Fruit fly (Drosophila melanogaster): ENCODE results near the gene CCT6.

CCT6 gene

dm6 chrX:15709624-15709983 is 36.8 kb upstream of the CCT6 start (continued):
- TF ChIP-seq CrebB (tag; optimal IDR thresholded peaks at IDR 0.05) (no peak), CG14965 (GFP tag; optimal IDR thresholded peaks at IDR 0.05; ENCODE audit: borderline replicate concordance) (no peak), Hmx (GFP tag; optimal IDR thresholded peaks at IDR 0.05) (no peak), disco-r (GFP tag; optimal IDR thresholded peaks at IDR 0.05) (no peak), CG32532 (GFP tag; IDR thresholded peaks at IDR 0.05) (peak; percentile 34; the same call in 1 of the 2 replicates), zen (tag; optimal IDR thresholded peaks at IDR 0.05) (no peak), ham (GFP tag; IDR thresholded peaks at IDR 0.05) (no peak), so (GFP tag; IDR thresholded peaks at IDR 0.05) (no peak), gcm2 (GFP tag; optimal IDR thresholded peaks at IDR 0.05) (no peak), mirr (GFP tag; optimal IDR thresholded peaks at IDR 0.05) (no peak), phol (tag; optimal IDR thresholded peaks at IDR 0.05) (peak; percentile 8), CG12769 (tag; optimal IDR thresholded peaks at IDR 0.05) (peak; percentile 38), usp (GFP tag; optimal IDR thresholded peaks at IDR 0.05) (no peak), ERR (GFP tag; optimal IDR thresholded peaks at IDR 0.05) (no peak), vvl (GFP tag; IDR thresholded peaks at IDR 0.05) (no peak), hb (GFP tag; IDR thresholded peaks at IDR 0.05; ENCODE audit: partially characterized antibody) (no peak), Med (GFP tag) (peak; percentile 80), Fer1 (GFP tag; optimal IDR thresholded peaks at IDR 0.05) (peak; percentile 13), CG34422 (GFP tag; IDR thresholded peaks at IDR 0.05) (peak; percentile 42; the same call in 1 of the 3 replicates), otp (GFP tag; IDR thresholded peaks at IDR 0.05) (0 out of 3 replicates have a peak, but pooled peaks have one; percentile 12), CG30020 (tag; optimal IDR thresholded peaks at IDR 0.05) (no peak), CTCF (GFP tag; optimal IDR thresholded peaks at IDR 0.05) (no peak), D19B (GFP tag; optimal IDR thresholded peaks at IDR 0.05) (no peak), CG8359 (GFP tag; optimal IDR thresholded peaks at IDR 0.05; ENCODE audit: borderline replicate concordance) (no peak), CG2199 (GFP tag; IDR thresholded peaks at IDR 0.05) (0 out of 3 replicates have a peak, but pooled peaks have one; percentile 12), kay (GFP tag; optimal IDR thresholded peaks at IDR 0.05) (no peak), CG17361 (GFP tag; IDR thresholded peaks at IDR 0.05) (no peak), Adf1 (GFP tag; IDR thresholded peaks at IDR 0.05) (no peak), Dek (tag; optimal IDR thresholded peaks at IDR 0.05) (peak; percentile 15), CG16779 (GFP tag; IDR thresholded peaks at IDR 0.05) (no peak), CG6689 (GFP tag; IDR thresholded peaks at IDR 0.05) (0 out of 2 replicates have a peak, but pooled peaks have one; percentile 15), CG12219 (GFP tag; optimal IDR thresholded peaks at IDR 0.05) (peak; percentile 2), exex (tag; optimal IDR thresholded peaks at IDR 0.05) (no peak), Sox100B (GFP tag; optimal IDR thresholded peaks at IDR 0.05) (no peak), danr (GFP tag; IDR thresholded peaks at IDR 0.05) (no peak), Pdp1 (GFP tag; optimal IDR thresholded peaks at IDR 0.05) (no peak), CG12071 (GFP tag; optimal IDR thresholded peaks at IDR 0.05) (peak; percentile 15), tap (tag; optimal IDR thresholded peaks at IDR 0.05) (no peak), CG1529 (GFP tag; optimal IDR thresholded peaks at IDR 0.05) (no peak), E2f1 (GFP tag; IDR thresholded peaks at IDR 0.05) (peak; percentile 33; the same call in 1 of the 2 replicates), Gsc (GFP tag; IDR thresholded peaks at IDR 0.05) (no peak), CG4404 (GFP tag; IDR thresholded peaks at IDR 0.05) (no peak), CG1603 (tag; optimal IDR thresholded peaks at IDR 0.05) (peak; percentile 22), CG15601 (tag; optimal IDR thresholded peaks at IDR 0.05) (peak; percentile 56), unpg (GFP tag; optimal IDR thresholded peaks at IDR 0.05) (no peak), caup (GFP tag; optimal IDR thresholded peaks at IDR 0.05; ENCODE audit: severe bottlenecking) (no peak), Dref (GFP tag; IDR thresholded peaks at IDR 0.05) (no peak), Rfx (GFP tag; IDR thresholded peaks at IDR 0.05) (peak; percentile 64), kah (GFP tag; optimal IDR thresholded peaks at IDR 0.05) (peak; percentile 72), CG11247 (GFP tag; IDR thresholded peaks at IDR 0.05) (0 out of 2 replicates have a peak, but pooled peaks have one; percentile 5), ken (GFP tag; IDR thresholded peaks at IDR 0.05) (no peak), dmrt11E (tag; optimal IDR thresholded peaks at IDR 0.05) (no peak)

Data from whole organism, embryonic.